Fruit fly (Drosophila melanogaster) ovary, adult (tissue): Measurements from ENCODE around the gene CG32655.

ENCODE experiments used
- CG17801 ChIP-seq: fragments of 200-800 bp; optimal IDR thresholded peaks from 2 replicates; lab custom pipeline; 2019; ENCODE audit warnings: missing biosample characterization, mild to moderate bottlenecking, missing genetic modification characterization, moderate library complexity; ENCODE audit not compliant: partially characterized antibody

Gene CG32655

DNA sequence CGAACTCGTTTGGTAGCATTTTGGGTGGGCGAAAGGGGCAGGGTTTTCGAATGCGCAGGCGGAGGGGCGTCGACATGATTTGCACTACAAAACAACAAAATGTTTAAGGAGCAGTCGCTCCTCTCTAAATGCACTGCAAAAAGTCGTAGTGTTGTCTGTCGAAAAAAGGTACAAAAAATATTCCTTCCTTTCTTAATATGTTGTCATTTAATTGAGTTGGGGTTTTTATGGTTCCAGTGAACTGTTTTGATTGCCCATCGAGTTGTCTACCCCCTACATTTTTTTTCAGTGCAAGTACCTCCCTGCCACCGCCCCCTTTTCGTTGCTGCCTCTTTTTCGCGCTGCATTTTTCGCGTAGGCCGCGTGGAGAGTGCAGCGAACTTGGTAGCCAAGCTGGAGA lies 9.1 kb downstream of the CG32655 start:
- TF ChIP-seq CG17801 = no peak

DNA sequence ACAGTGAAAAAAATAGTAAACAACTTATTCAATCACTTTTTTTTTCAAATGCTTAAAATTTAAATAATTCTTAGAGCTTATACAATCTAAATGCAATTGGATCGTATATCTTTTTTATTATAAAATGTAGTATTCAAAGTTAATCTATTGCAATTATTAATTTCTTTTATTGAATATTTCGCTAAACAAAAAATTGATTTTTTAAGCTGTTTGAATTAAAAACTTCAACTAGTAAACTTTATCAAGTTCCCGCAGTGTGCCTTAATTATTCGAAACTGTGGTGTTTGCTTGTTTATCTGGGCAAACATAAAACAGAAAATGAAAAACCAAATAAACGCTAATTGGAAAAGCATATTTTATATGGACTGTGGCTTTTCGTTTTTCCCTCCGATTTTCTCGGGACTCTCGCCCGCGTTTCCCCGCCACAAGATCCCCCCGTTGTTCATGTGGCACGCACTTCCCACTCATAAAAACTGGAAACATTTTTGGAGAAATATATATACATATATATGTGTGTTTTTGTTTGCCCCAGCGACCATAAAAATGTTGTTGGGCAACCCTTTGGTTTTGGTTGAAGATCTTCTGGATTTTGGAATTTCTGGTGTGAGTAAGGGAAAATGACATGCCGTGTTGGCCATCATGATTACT lies 10.2 kb downstream of the CG32655 start:
- TF ChIP-seq CG17801 = no peak

DNA sequence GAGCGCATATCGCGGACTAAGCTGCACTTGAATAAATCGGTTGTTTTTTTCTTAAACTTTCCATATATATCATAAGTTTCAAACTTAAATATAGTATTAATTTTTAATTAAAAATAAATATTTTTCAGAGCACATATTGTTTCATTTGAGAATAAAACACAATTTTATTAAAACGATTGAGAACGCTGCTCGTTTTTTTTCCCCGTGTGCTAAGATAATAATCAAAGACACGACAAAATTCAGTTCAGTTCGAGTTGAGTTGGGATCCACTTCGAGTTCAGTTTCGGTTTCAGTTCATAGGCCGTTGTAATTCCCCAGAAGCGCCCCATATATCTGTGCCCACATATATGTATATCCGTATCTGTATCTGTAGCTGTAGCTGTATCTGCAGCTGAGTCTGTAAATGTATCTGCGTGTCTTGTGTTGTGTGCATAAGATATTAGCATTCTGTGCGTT lies 12.8 kb downstream of the CG32655 start:
- no peak for TF ChIP-seq CG17801

DNA sequence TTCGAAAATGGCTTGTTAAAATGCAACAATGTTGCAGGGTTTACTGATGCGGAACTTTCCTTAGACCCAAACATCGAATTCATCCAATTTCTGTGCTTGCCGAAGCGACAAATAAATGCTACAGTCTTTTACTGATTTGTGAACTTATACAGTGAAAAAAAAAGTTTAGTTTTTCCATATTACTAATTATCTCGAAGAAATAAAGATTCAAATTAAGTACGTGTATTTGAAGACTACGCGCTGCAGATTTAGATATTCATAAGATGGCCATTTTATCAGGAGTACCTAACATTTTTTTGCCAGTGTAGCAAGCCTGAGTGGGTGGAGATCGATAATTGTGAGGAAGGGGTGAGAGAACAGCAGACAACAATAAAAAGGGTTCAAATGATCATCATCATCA lies 14.2 kb downstream of the CG32655 start:
- TF ChIP-seq CG17801 = no peak

DNA sequence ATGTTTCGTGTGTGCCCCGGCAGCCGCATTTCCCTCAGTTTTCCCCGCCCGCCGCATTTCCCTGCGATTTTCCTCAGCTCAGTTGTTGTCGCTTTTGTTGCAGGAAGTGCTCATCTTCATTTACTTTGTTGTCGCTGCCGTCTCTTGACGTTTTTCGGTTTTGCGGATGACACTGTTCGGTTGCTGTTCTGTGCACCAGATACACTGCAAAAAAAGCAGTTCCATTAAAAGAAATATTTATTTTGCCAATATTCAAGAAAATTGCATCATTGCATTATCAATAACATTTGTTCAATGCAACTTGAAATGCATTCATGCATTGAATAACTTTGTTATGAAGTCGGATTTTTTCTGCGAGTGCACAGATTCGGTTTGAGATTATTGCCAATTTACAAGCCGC lies 18.1 kb downstream of the CG32655 start:
- no peak for TF ChIP-seq CG17801

DNA sequence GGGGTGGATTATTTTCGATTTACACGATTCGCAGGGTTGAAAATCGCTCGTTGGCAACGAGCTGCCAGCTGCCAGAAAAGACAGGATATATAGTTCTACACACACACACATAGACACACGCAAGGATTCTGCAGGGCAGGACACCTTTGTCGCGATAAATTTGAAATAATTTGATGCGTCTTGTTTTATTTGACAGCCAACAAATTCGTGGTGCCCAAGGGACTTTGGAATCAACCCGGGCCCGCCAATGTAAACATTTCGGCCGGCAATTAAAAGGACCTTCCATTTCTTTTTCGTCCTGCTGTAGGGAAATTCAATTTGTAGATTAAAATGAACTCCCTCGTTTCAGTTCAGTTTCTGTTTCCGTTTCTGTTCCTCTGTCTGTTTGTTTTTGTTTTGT lies 22.9 kb downstream of the CG32655 start:
- TF ChIP-seq CG17801 = no peak

DNA sequence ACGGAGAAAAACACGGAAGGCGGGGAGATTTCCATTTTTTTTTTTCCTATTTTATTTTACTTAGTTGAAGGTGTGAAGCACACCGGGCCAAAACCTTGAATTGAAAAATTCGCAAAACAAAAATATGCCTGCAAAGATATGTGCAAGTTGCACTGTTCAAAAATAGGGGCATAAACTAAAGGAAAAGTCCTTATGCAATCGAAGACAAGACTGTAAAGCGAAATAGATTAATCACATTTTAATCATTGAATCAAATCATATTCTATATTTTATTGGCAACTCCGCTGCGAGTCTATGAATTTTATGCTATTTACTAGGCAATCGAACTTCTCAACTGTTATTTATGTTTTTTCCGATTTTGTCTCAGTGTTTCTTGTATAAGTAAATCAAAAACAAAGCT lies 28.1 kb downstream of the CG32655 start:
- no peak for TF ChIP-seq CG17801

DNA sequence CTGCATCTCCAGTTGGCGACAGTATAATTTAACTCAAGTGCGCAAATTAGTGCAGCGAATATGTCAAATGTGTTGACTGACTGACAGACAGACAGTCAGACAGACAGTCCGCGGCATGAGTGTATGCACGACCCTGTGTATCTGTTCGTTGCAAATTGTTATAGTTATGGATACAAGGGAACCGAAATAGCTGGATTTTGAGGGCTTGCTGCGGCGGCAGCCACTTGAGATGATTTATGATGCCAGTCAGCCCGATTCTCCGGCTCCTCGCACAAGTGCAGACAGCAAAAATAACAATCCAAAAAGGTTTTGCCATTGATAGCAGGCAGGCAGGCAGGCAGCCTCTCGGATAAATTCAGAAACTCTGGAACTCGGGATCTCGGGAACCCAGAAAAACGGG lies 28.5 kb downstream of the CG32655 start:
- TF ChIP-seq CG17801 = no peak

DNA sequence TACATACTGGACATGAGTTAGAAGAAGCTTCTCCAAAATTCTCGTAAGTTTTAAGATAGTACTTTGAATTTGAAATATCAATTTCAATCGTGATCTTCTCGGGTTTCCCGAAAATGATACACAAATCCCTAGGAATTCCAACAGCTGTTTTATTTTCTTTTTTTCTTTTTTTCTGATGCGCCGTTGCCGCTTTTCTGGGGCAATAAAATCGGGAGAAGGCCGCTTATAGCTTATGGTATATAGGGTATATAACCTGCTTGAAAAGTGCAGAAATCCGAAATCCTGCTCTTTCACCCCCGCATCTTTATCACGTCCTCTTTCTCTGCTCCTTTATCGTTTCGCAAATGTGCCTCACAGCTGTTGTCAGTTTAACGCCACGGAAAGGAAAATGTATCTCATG lies 29.5 kb downstream of the CG32655 start:
- TF ChIP-seq CG17801 = no peak

DNA sequence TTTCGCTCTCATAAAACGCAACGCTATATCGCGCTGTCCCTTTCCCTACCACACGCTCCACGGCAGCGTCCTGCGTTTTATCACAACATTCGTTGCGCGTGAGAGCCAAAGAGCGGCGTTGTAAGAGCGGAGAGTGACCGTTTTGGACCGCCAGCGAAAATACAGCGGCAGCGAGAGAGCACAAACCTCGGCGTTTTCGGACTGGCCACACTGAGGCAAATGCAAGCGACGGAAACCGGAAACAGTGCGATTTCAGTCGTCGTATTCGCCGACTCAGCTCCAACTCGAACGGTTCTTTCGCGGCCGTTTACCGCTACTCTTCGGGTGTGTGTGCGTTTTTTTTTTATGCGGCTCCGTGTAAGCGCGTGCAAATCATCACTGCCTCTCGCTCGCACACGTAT lies 32.1 kb downstream of the CG32655 start:
- TF ChIP-seq CG17801 = no peak

DNA sequence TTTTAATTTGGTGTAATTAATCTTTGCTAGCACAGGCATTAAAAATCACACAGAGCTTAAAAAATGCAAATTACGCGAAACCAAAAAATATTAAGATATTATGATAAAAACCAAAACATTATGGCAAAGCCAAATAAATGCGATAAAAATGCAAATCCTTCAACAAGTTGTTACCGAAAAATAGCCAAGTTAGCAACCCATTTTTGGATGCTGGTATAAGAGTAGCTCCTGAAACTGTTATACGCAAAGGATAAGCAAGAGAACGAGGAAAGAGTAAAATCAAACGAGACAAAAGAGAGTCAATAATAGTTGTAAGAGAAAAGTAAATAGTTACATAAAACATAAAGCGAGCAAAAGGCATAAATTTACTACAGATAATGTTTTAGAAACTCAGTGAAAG lies 32.9 kb downstream of the CG32655 start:
- no peak for TF ChIP-seq CG17801

DNA sequence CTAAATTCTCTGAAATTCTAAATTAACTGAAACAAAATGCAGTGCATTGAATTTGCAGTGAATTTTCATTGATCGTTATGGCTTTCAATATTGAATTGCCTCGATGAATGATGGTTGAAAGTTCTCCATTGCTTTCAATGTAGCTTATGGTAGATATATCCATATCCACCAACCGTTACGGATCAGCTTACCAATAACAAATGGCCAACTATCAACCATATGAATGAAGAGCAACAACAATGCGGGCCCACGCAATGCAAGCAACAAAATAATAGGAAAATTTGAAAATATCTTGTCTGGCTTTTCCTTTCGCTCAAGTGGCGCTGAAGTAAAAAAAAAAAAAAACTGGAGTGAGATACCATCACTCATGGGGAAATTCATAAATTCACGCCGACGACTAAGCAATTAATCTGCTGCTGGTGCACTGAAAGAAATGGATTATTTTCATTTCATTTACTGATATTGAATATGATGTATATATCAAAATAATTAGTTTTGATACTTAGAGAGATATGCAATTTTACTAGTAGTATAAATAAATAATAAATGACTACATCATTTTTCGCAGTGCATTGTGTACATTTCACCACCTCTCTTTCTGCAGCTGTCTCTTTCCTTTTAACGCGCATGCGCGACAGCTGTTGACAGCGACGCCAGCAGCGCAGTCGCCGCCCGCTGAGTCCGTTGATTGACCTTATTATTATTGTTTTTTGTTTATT lies 33.6 kb downstream of the CG32655 start:
- TF ChIP-seq CG17801 = no peak
